Fruit fly (Drosophila melanogaster): Measurements from ENCODE around the gene CG43760.

dm6 chr2L:15741418-15741817 is 35.2 kb downstream of the CG43760 start:
- TF ChIP-seq CG8478 (optimal IDR thresholded peaks at IDR 0.05): no peak
- TF ChIP-seq pan (optimal IDR thresholded peaks at IDR 0.05): no peak
- no peak for TF ChIP-seq Dll (optimal IDR thresholded peaks at IDR 0.05)

All from whole organism.